Worm (Caenorhabditis elegans): Measurements from ENCODE around the gene F22B3.7.

F22B3.7 gene

ce11 chrIV:11433709-11434108 is 12.1 kb upstream of the F22B3.7 start (continued):
- peak; percentile 1 for TF ChIP-seq lin-15B (tag; optimal IDR thresholded peaks at IDR 0.05)
- TF ChIP-seq fkh-8 (tag; optimal IDR thresholded peaks at IDR 0.05) = peak; percentile 44
- TF ChIP-seq unc-98 (GFP tag; IDR thresholded peaks at IDR 0.05) = no peak
- no peak for TF ChIP-seq zag-1 (tag; optimal IDR thresholded peaks at IDR 0.05)
- peak; percentile 59 for TF ChIP-seq pag-3 (tag; optimal IDR thresholded peaks at IDR 0.05; ENCODE audit: borderline replicate concordance, insufficient read depth)
- peak; percentile 43 for TF ChIP-seq C04F5.9 (tag; optimal IDR thresholded peaks at IDR 0.05)
- peak; percentile 57 for TF ChIP-seq fkh-10 (GFP tag; optimal IDR thresholded peaks at IDR 0.05)
- TF ChIP-seq blmp-1 (tag; optimal IDR thresholded peaks at IDR 0.05) = no peak
- peak; percentile 15 for TF ChIP-seq zip-4 (GFP tag; optimal IDR thresholded peaks at IDR 0.05)
- peak; percentile 19 for TF ChIP-seq nhr-237 (tag; optimal IDR thresholded peaks at IDR 0.05)
- peak in 1 of 6 experiments; percentile 37 for TF ChIP-seq elt-3 (tag; optimal IDR thresholded peaks at IDR 0.05)
- TF ChIP-seq C34B4.2 (tag; optimal IDR thresholded peaks at IDR 0.05) = no peak
- TF ChIP-seq mdl-1 (tag; optimal IDR thresholded peaks at IDR 0.05) = peak in 1 of 2 experiments; percentile 43
- TF ChIP-seq egl-13 (tag; optimal IDR thresholded peaks at IDR 0.05) = peak; percentile 42
- peak; percentile 73 for TF ChIP-seq nhr-20 (tag; optimal IDR thresholded peaks at IDR 0.05)
- no peak for TF ChIP-seq ztf-4 (tag; optimal IDR thresholded peaks at IDR 0.05)
- TF ChIP-seq nhr-90 (tag; optimal IDR thresholded peaks at IDR 0.05; ENCODE audit: poor library complexity) = peak; percentile 44
- no peak for TF ChIP-seq ceh-63 (GFP tag; optimal IDR thresholded peaks at IDR 0.05)
- peak; percentile 45 for TF ChIP-seq jun-1 (tag; optimal IDR thresholded peaks at IDR 0.05)
- peak; percentile 42 for TF ChIP-seq nhr-77 (tag; optimal IDR thresholded peaks at IDR 0.05)
- TF ChIP-seq mep-1 (tag; optimal IDR thresholded peaks at IDR 0.05) = peak; percentile 88
- TF ChIP-seq alr-1 (tag; optimal IDR thresholded peaks at IDR 0.05; ENCODE audit: borderline replicate concordance) = no peak
- peak; percentile 45 for TF ChIP-seq lin-13 (GFP tag; optimal IDR thresholded peaks at IDR 0.05)
- TF ChIP-seq ceh-82 (tag; optimal IDR thresholded peaks at IDR 0.05) = peak; percentile 60 to 87 (median 87)
- peak; percentile 86 for TF ChIP-seq nhr-71 (tag; optimal IDR thresholded peaks at IDR 0.05)
- no peak for TF ChIP-seq pax-3 (tag; optimal IDR thresholded peaks at IDR 0.05)
- peak; percentile 27 for TF ChIP-seq ceh-8 (GFP tag; optimal IDR thresholded peaks at IDR 0.05)
- peak; percentile 65 for TF ChIP-seq skn-1 (tag; optimal IDR thresholded peaks at IDR 0.05)
- TF ChIP-seq nhr-47 (tag; optimal IDR thresholded peaks at IDR 0.05) = peak; percentile 80
- TF ChIP-seq sup-37 (GFP tag; optimal IDR thresholded peaks at IDR 0.05) = peak; percentile 17
- TF ChIP-seq tlp-1 (tag; optimal IDR thresholded peaks at IDR 0.05) = no peak
- peak; percentile 57 for TF ChIP-seq unc-86 (tag; optimal IDR thresholded peaks at IDR 0.05)
- peak; percentile 76 for TF ChIP-seq nhr-19 (GFP tag; conservative IDR thresholded peaks at IDR 0.05)
- TF ChIP-seq efl-1 (optimal IDR thresholded peaks at IDR 0.05) = peak; percentile 72
- TF ChIP-seq efl-1 (GFP tag; optimal IDR thresholded peaks at IDR 0.05 in 1 of 2) = peak; percentile 28 to 72
- TF ChIP-seq nhr-28 (tag; optimal IDR thresholded peaks at IDR 0.05) = no peak
- TF ChIP-seq sptf-1 (tag; optimal IDR thresholded peaks at IDR 0.05) = no peak
- no peak for TF ChIP-seq pqm-1 (tag; optimal IDR thresholded peaks at IDR 0.05)
- TF ChIP-seq lin-35 (GFP tag; optimal IDR thresholded peaks at IDR 0.05) = peak; percentile 73 to 75
- TF ChIP-seq unc-30 (tag; optimal IDR thresholded peaks at IDR 0.05) = no peak
- TF ChIP-seq fkh-4 (tag; optimal IDR thresholded peaks at IDR 0.05; ENCODE audit: borderline replicate concordance) = no peak
- peak; percentile 13 for TF ChIP-seq mef-2 (tag; optimal IDR thresholded peaks at IDR 0.05)
- no peak for TF ChIP-seq nhr-84 (tag; optimal IDR thresholded peaks at IDR 0.05)
- peak; percentile 79 for TF ChIP-seq snu-23 (GFP tag; optimal IDR thresholded peaks at IDR 0.05)
- peak; percentile 58 for TF ChIP-seq nhr-85 (tag)
- TF ChIP-seq F16B12.6 (tag; optimal IDR thresholded peaks at IDR 0.05) = peak; percentile 38
- peak; percentile 52 for TF ChIP-seq isw-1 (GFP tag; IDR thresholded peaks at IDR 0.05)
- no peak for TF ChIP-seq lir-3 (tag; optimal IDR thresholded peaks at IDR 0.05; ENCODE audit: poor library complexity)
- no peak for TF ChIP-seq elt-2 (tag; optimal IDR thresholded peaks at IDR 0.05)
- peak; percentile 91 for TF ChIP-seq lin-14 (GFP tag; optimal IDR thresholded peaks at IDR 0.05)
- TF ChIP-seq C16A3.4 (tag; optimal IDR thresholded peaks at IDR 0.05) = peak; percentile 38
- peak; percentile 20 for TF ChIP-seq aha-1 (tag; optimal IDR thresholded peaks at IDR 0.05)
- no peak for TF ChIP-seq hpl-2 (GFP tag; optimal IDR thresholded peaks at IDR 0.05)
